Worm (Caenorhabditis elegans) whole organism, mixed stage, embryonic: ENCODE data around the gene srg-45.

Source experiments
- M03D4.4 ChIP-seq: sonication (generic microtip); optimal IDR thresholded peaks from 2 replicates; lab custom pipeline; 2017; ENCODE audit warnings: mild to moderate bottlenecking, missing genetic modification characterization, missing compliant biosample characterization
- bed-3 ChIP-seq: fragments of 200-800 bp; sonication (Bioruptor generic); optimal IDR thresholded peaks from 3 replicates; lab custom pipeline; 2018; ENCODE audit warnings: mild to moderate bottlenecking, missing genetic modification characterization, moderate library complexity, missing compliant biosample characterization
- blmp-1 ChIP-seq: fragments of 150-350 bp; optimal IDR thresholded peaks from 2 replicates; lab custom pipeline; 2014; ENCODE audit warnings: missing biosample characterization, missing genetic modification characterization
- ceh-39 ChIP-seq: fragments of 150-350 bp; optimal IDR thresholded peaks from 2 replicates; lab custom pipeline; 2014; ENCODE audit warnings: missing biosample characterization, missing genetic modification characterization
- ceh-43 ChIP-seq: fragments of 200-800 bp; sonication (Bioruptor generic); optimal IDR thresholded peaks from 2 replicates; lab custom pipeline; 2018; ENCODE audit warnings: mild to moderate bottlenecking, missing genetic modification characterization, moderate library complexity, missing compliant biosample characterization
- ceh-83 ChIP-seq: fragments of 200-800 bp; sonication (Bioruptor generic); optimal IDR thresholded peaks from 2 replicates; lab custom pipeline; 2018; ENCODE audit warnings: mild to moderate bottlenecking, missing genetic modification characterization, missing compliant biosample characterization
- ces-1 ChIP-seq: fragments of 150-350 bp; optimal IDR thresholded peaks from 2 replicates; lab custom pipeline; 2014; ENCODE audit warnings: missing biosample characterization, missing genetic modification reagents, missing genetic modification characterization
- cnd-1 ChIP-seq: fragments of 200-800 bp; sonication (Bioruptor generic); optimal IDR thresholded peaks from 2 replicates; lab custom pipeline; 2018; ENCODE audit warnings: mild to moderate bottlenecking, missing genetic modification characterization, missing compliant biosample characterization
- drap-1 ChIP-seq: fragments of 200-800 bp; sonication (Bioruptor generic); optimal IDR thresholded peaks from 3 replicates; lab custom pipeline; 2018; ENCODE audit warnings: mild to moderate bottlenecking, missing genetic modification characterization, missing compliant biosample characterization
- elt-1 ChIP-seq: sonication (generic microtip); optimal IDR thresholded peaks from 2 replicates; lab custom pipeline; 2017; ENCODE audit warnings: missing genetic modification characterization, mild to moderate bottlenecking, missing compliant biosample characterization, antibody characterized with exemption, moderate library complexity, borderline replicate concordance; ENCODE audit not compliant: insufficient read depth
- elt-3 ChIP-seq: fragments of 150-350 bp; optimal IDR thresholded peaks from 2 replicates; lab custom pipeline; 2014; ENCODE audit warnings: missing biosample characterization, missing genetic modification characterization
- flh-1 ChIP-seq: fragments of 200-800 bp; sonication (Bioruptor generic); optimal IDR thresholded peaks from 2 replicates; lab custom pipeline; 2018; ENCODE audit warnings: mild to moderate bottlenecking, missing genetic modification characterization, moderate library complexity, missing compliant biosample characterization
- ham-2 ChIP-seq: fragments of 200-800 bp; sonication (Bioruptor generic); optimal IDR thresholded peaks from 2 replicates; lab custom pipeline; 2018; ENCODE audit warnings: mild to moderate bottlenecking, missing genetic modification characterization, missing compliant biosample characterization
- hlh-1 ChIP-seq: fragments of 150-350 bp; optimal IDR thresholded peaks from 2 replicates; lab custom pipeline; 2014; ENCODE audit warnings: missing biosample characterization, missing genetic modification reagents, missing genetic modification characterization
- lin-13 ChIP-seq: fragments of 150-350 bp; optimal IDR thresholded peaks from 2 replicates; lab custom pipeline; 2014; ENCODE audit warnings: missing biosample characterization, missing genetic modification characterization
- lin-32 ChIP-seq: fragments of 200-800 bp; sonication (Bioruptor generic); optimal IDR thresholded peaks from 2 replicates; lab custom pipeline; 2018; ENCODE audit warnings: mild to moderate bottlenecking, missing genetic modification characterization, missing compliant biosample characterization
- lsy-2 ChIP-seq: fragments of 150-350 bp; optimal IDR thresholded peaks from 2 replicates; lab custom pipeline; 2014; ENCODE audit warnings: missing biosample characterization, missing genetic modification characterization
- mep-1 ChIP-seq: fragments of 150-350 bp; optimal IDR thresholded peaks from 2 replicates; lab custom pipeline; 2017; ENCODE audit warnings: missing biosample characterization, missing genetic modification reagents, missing genetic modification characterization, inconsistent platforms
- mls-2 ChIP-seq: sonication (generic microtip); optimal IDR thresholded peaks from 2 replicates; lab custom pipeline; 2016; ENCODE audit warnings: mild to moderate bottlenecking, missing genetic modification characterization, moderate library complexity, missing compliant biosample characterization
- nhr-12 ChIP-seq: fragments of 150-350 bp; optimal IDR thresholded peaks from 2 replicates; lab custom pipeline; 2014; ENCODE audit warnings: missing biosample characterization, missing genetic modification characterization
- nhr-2 ChIP-seq: fragments of 150-350 bp; optimal IDR thresholded peaks from 2 replicates; lab custom pipeline; 2014; ENCODE audit warnings: missing biosample characterization, missing genetic modification characterization
- nhr-237 ChIP-seq: fragments of 150-350 bp; optimal IDR thresholded peaks from 2 replicates; lab custom pipeline; 2014; ENCODE audit warnings: missing biosample characterization, missing genetic modification characterization
- nhr-28 ChIP-seq: fragments of 150-350 bp; optimal IDR thresholded peaks from 2 replicates; lab custom pipeline; 2014; ENCODE audit warnings: missing biosample characterization, missing genetic modification characterization
- nhr-76 ChIP-seq: sonication (generic microtip); optimal IDR thresholded peaks from 2 replicates; lab custom pipeline; 2017; ENCODE audit warnings: missing biosample characterization, missing genetic modification characterization
- pha-4 ChIP-seq: fragments of 150-350 bp; optimal IDR thresholded peaks from 2 replicates; lab custom pipeline; 2018; ENCODE audit warnings: missing biosample characterization, missing genetic modification reagents, missing genetic modification characterization
- sem-2 ChIP-seq: fragments of 200-800 bp; sonication (Bioruptor generic); optimal IDR thresholded peaks from 2 replicates; lab custom pipeline; 2018; ENCODE audit warnings: mild to moderate bottlenecking, missing genetic modification characterization, missing compliant biosample characterization
- snpc-4 ChIP-seq: fragments of 150-350 bp; optimal IDR thresholded peaks from 2 replicates; lab custom pipeline; 2014; ENCODE audit warnings: missing biosample characterization, missing genetic modification characterization
- sptf-1 ChIP-seq: sonication (generic microtip); optimal IDR thresholded peaks from 2 replicates; lab custom pipeline; 2017; ENCODE audit warnings: mild to moderate bottlenecking, missing genetic modification characterization, moderate library complexity, missing compliant biosample characterization
- tbx-8 ChIP-seq: fragments of 200-800 bp; sonication (Bioruptor generic); optimal IDR thresholded peaks from 2 replicates; lab custom pipeline; 2018; ENCODE audit warnings: mild to moderate bottlenecking, missing genetic modification characterization, moderate library complexity, missing compliant biosample characterization
- unc-120 ChIP-seq: sonication (generic microtip); optimal IDR thresholded peaks from 2 replicates; lab custom pipeline; 2017; ENCODE audit warnings: missing genetic modification characterization, missing compliant biosample characterization; ENCODE audit not compliant: poor library complexity, severe bottlenecking
- unc-39 ChIP-seq: fragments of 150-350 bp; optimal IDR thresholded peaks from 2 replicates; lab custom pipeline; 2014; ENCODE audit warnings: missing biosample characterization, missing genetic modification characterization
- unc-62 ChIP-seq: fragments of 150-350 bp; optimal IDR thresholded peaks from 2 replicates; lab custom pipeline; 2014; ENCODE audit warnings: missing biosample characterization, missing genetic modification reagents, missing genetic modification characterization
- zip-8 ChIP-seq: fragments of 150-350 bp; optimal IDR thresholded peaks from 2 replicates; lab custom pipeline; 2014; ENCODE audit warnings: missing biosample characterization, missing genetic modification characterization
- ztf-11 ChIP-seq: fragments of 150-350 bp; optimal IDR thresholded peaks from 2 replicates; lab custom pipeline; 2014; ENCODE audit warnings: missing biosample characterization, missing genetic modification characterization

The srg-45 gene

ce11 chrV:12352445-12352844 is 45.2 kb downstream of the srg-45 start, which contains the start of gene sqt-3:
Gene sqt-3 (plus strand): TSS chrV:12352745.
- no peak for TF ChIP-seq lsy-2 (tag; lab: Kevin White, UChicago)
- TF ChIP-seq ztf-11 (tag; lab: Kevin White, UChicago) = no peak
- TF ChIP-seq lin-13 (tag; lab: Kevin White, UChicago) = no peak
- no peak for TF ChIP-seq nhr-12 (tag; lab: Kevin White, UChicago)
- no peak for TF ChIP-seq drap-1 (GFP tag; lab: Kevin White, UChicago)
- TF ChIP-seq mep-1 = no peak
- no peak for TF ChIP-seq nhr-2
- no peak for TF ChIP-seq hlh-1 (tag; lab: Kevin White, UChicago)
- TF ChIP-seq ham-2 (GFP tag; lab: Kevin White, UChicago) = no peak
- no peak for TF ChIP-seq nhr-237
- no peak for TF ChIP-seq ceh-43 (GFP tag; lab: Kevin White, UChicago)
- no peak for TF ChIP-seq sptf-1 (tag; lab: Kevin White, UChicago)
- TF ChIP-seq ceh-83 (GFP tag; lab: Kevin White, UChicago) = no peak
- no peak for TF ChIP-seq nhr-76
- TF ChIP-seq cnd-1 (tag; lab: Kevin White, UChicago) = no peak

- peak; percentile 66 for TF ChIP-seq ceh-83 (GFP tag; lab: Kevin White, UChicago)
- peak; percentile 52 for TF ChIP-seq ham-2 (GFP tag; lab: Kevin White, UChicago)
- TF ChIP-seq cnd-1 (tag; lab: Kevin White, UChicago) = no peak
- no peak for TF ChIP-seq lin-32 (GFP tag; lab: Kevin White, UChicago)
- no peak for TF ChIP-seq unc-62 (GFP tag; lab: Kevin White, UChicago)
- no peak for TF ChIP-seq nhr-76
- no peak for TF ChIP-seq mls-2 (tag; lab: Kevin White, UChicago)
Observed at ce11 chrV:12352881-12353280, 45.6 kb downstream of the srg-45 start.

ce11 chrV:12353505-12353904 is 46.2 kb downstream of the srg-45 start:
- peak; percentile 44 for TF ChIP-seq mls-2 (tag; lab: Kevin White, UChicago)
- no peak for TF ChIP-seq nhr-237

ce11 chrV:12354193-12354830 is 47.0 kb downstream of the srg-45 start:
- no peak for TF ChIP-seq ztf-11 (tag; lab: Kevin White, UChicago)
- TF ChIP-seq elt-3 (tag; lab: Kevin White, UChicago) = no peak
- no peak for TF ChIP-seq nhr-76
- no peak for TF ChIP-seq ceh-83 (GFP tag; lab: Kevin White, UChicago)
- no peak for TF ChIP-seq snpc-4 (tag; lab: Kevin White, UChicago)
- no peak for TF ChIP-seq hlh-1 (tag; lab: Kevin White, UChicago)
- peak; percentile 50 for TF ChIP-seq unc-62 (GFP tag; lab: Kevin White, UChicago)
- TF ChIP-seq tbx-8 (GFP tag; lab: Kevin White, UChicago) = peak; percentile 6
- TF ChIP-seq ceh-43 (GFP tag; lab: Kevin White, UChicago) = no peak
- no peak for TF ChIP-seq flh-1
- TF ChIP-seq nhr-12 (tag; lab: Kevin White, UChicago) = no peak
- peak; percentile 39 for TF ChIP-seq M03D4.4 (tag; lab: Kevin White, UChicago)
- no peak for TF ChIP-seq sem-2 (GFP tag; lab: Kevin White, UChicago)
- no peak for TF ChIP-seq bed-3 (GFP tag; lab: Kevin White, UChicago)
- no peak for TF ChIP-seq lin-32 (GFP tag; lab: Kevin White, UChicago)
- no peak for TF ChIP-seq lin-13 (tag; lab: Kevin White, UChicago)
- TF ChIP-seq unc-39 (tag; lab: Kevin White, UChicago) = no peak
- no peak for TF ChIP-seq lsy-2 (tag; lab: Kevin White, UChicago)
- no peak for TF ChIP-seq drap-1 (GFP tag; lab: Kevin White, UChicago)
- TF ChIP-seq nhr-237 = no peak
- no peak for TF ChIP-seq pha-4 (tag; lab: Kevin White, UChicago)
- TF ChIP-seq sptf-1 (tag; lab: Kevin White, UChicago) = no peak
- TF ChIP-seq zip-8 (tag; lab: Kevin White, UChicago) = no peak
- TF ChIP-seq ceh-39 = no peak
- peak; percentile 8 for TF ChIP-seq blmp-1 (tag; lab: Kevin White, UChicago)
- TF ChIP-seq mls-2 (tag; lab: Kevin White, UChicago) = no peak
- TF ChIP-seq ham-2 (GFP tag; lab: Kevin White, UChicago) = peak; percentile 16
- peak; percentile 87 for TF ChIP-seq elt-1 (tag; lab: Kevin White, UChicago)
- no peak for TF ChIP-seq unc-120 (tag; lab: Kevin White, UChicago)
- no peak for TF ChIP-seq mep-1
- TF ChIP-seq nhr-2 = no peak
- TF ChIP-seq ces-1 (GFP tag; lab: Kevin White, UChicago) = no peak
- no peak for TF ChIP-seq nhr-28 (tag; lab: Kevin White, UChicago)
